Fruit fly (Drosophila melanogaster): ENCODE data around the gene Fad2.

The Fad2 gene

DNA sequence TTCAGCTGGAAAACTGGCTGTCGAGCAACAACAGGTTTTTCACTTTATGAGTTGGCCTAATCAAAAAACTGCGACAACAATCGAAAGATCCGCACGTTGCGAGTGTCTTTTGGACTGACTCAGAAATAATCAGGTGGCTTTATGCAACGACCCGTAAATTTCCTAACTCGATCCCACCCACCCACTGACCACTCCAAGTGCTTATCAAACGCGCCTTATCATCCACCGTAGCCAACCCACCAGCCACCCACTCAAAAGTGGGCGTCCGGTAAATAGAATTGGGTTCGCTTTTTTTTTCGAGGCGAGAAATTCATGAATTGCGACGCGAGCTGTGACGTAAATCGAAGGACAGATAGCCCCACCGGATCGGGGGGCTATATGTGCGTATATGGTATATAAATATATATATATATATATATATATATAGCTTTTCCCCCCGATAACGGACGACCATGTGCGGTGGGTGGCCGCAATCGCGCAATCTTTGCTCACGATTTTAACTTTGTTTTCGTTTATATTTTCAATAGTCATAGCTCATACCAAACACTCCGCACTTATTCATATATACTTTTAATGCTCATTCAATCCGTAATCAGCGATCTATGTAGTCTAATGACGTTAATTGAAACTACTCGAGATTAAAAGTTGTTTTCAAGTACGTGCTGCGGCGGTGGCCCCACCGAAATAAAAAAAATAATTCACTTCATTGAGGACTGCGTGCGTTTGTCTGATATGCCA is 18.4 kb upstream of the Fad2 start:
- TF ChIP-seq Hey (tag; optimal IDR thresholded peaks at IDR 0.05) (peak; percentile 10), cwo (GFP tag; optimal IDR thresholded peaks at IDR 0.05) (peak; percentile 80), sug (tag; optimal IDR thresholded peaks at IDR 0.05) (peak; percentile 96), CG12071 (GFP tag; optimal IDR thresholded peaks at IDR 0.05) (no peak), GATAe (GFP tag; conservative IDR thresholded peaks at IDR 0.05) (peak; percentile 26; the same call in 1 of the 2 replicates), CG7372 (GFP tag; IDR thresholded peaks at IDR 0.05) (no peak), exex (tag; optimal IDR thresholded peaks at IDR 0.05) (peak; percentile 97), klu (GFP tag; IDR thresholded peaks at IDR 0.05) (peak; percentile 54; the same call in 1 of the 2 replicates), CG17359 (tag; optimal IDR thresholded peaks at IDR 0.05) (peak; percentile 0), CG34376 (GFP tag; optimal IDR thresholded peaks at IDR 0.05) (peak; percentile 42), mirr (GFP tag; optimal IDR thresholded peaks at IDR 0.05) (peak; percentile 43), CG10543 (GFP tag; optimal IDR thresholded peaks at IDR 0.05) (peak; percentile 24), CG9817 (tag; optimal IDR thresholded peaks at IDR 0.05) (no peak), Vsx1 (GFP tag; optimal IDR thresholded peaks at IDR 0.05) (peak; percentile 22), vnd (GFP tag; IDR thresholded peaks at IDR 0.05; ENCODE audit: partially characterized antibody) (peak; percentile 58; the same call in 1 of the 3 replicates), chinmo (GFP tag; IDR thresholded peaks at IDR 0.05; ENCODE audit: partially characterized antibody) (0 out of 4 replicates have a peak, but pooled peaks have one; percentile 35), BtbVII (GFP tag; optimal IDR thresholded peaks at IDR 0.05) (peak; percentile 58), unc-4 (GFP tag; IDR thresholded peaks at IDR 0.05; ENCODE audit: partially characterized antibody) (no peak), grn (GFP tag; optimal IDR thresholded peaks at IDR 0.05) (peak; percentile 38), CG18599 (GFP tag; optimal IDR thresholded peaks at IDR 0.05) (peak; percentile 22), Pdp1 (GFP tag; optimal IDR thresholded peaks at IDR 0.05) (peak in 1 of 2 experiments; percentile 89)

DNA sequence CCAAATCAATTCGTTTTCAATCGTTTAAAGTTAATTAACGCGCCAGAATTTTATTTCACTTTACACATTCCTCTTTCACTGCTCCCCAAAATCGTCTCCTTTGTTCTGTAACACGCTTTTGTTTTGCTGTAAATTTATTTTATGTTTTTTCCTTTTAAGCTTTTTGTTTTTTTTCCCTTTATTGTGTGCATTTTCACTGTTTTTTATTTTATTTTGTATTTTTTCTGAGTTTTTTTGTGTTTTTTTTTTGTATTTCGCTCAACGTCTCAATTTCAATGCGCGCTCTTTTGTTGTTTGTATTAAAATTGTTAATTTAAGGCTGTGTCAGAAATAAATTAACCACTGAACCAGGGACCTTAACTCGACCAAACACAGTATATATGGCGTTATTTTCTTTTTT is 16.9 kb upstream of the Fad2 start:
- TF ChIP-seq toy (GFP tag; IDR thresholded peaks at IDR 0.05), result no peak
- peak; percentile 34 for TF ChIP-seq nom (GFP tag; optimal IDR thresholded peaks at IDR 0.05)

DNA sequence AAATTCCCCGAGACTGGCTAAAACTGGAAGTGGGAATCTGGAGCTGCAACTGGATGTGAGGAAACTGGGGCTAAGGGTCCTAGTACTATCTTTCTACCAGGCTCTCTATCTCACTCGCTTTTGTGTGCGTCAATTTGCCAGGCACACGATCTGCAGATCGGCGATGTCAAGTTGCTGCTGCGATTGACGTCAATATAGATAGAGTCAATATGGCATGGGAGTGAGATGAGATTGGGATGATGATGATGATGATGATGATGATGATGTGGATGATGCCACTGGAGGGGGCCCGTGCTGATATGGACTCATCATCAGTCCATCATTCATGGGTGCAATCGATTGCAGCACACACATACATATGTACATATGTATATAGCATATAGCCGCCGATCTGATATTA is 15.5 kb upstream of the Fad2 start:
- TF ChIP-seq Jarid2 (GFP tag; optimal IDR thresholded peaks at IDR 0.05) (peak; percentile 16), CG8281 (tag; optimal IDR thresholded peaks at IDR 0.05) (peak; percentile 60), Ets65A (GFP tag) (peak; percentile 57), CG1792 (GFP tag; optimal IDR thresholded peaks at IDR 0.05) (no peak), CG1832 (GFP tag; optimal IDR thresholded peaks at IDR 0.05) (peak; percentile 2)

DNA sequence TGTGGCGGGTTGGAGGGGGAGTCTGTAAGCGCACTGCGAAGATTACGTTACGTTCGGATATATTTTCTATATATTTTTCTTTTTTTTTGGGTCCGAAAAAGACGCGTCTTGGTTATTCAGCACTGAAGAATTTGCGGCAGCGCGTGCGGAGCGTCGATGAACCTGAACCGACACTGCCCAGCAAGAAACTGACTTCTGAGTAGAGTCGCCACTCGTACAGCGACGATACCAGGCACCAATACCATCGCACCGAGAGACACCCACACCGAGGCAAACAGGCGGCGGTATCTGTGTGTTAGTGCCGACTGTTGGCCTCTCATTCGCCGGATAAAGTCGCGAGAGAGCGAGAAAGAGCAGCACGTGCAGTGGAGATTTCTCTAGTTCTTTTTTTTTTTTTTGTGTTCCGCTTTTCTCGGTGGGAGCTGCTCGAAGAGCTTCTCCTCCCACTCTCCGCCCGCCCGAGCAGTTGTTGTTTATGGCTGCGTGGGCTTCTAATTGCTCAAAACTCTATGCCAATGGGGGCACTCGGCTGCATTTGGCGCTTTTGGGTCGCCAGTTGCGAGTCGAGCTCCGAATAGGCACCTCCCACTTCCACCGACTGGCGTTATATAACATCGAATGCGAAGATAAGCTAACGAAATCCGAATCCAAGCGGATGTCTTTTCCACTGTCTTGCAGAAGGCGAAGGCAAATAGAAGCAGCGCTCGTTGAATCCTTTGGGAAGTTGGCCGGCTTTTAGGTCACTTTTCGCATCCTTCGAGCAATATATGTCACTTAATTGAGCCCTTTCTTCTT is 14.1 kb upstream of the Fad2 start, which contains the start of gene klu:
klu (minus strand) TSS at position 189 of the 795 bp plus-strand sequence.
- TF ChIP-seq slbo (GFP tag; IDR thresholded peaks at IDR 0.05) (no peak), Adf1 (GFP tag; IDR thresholded peaks at IDR 0.05) (peak; percentile 86), jing (GFP tag; optimal IDR thresholded peaks at IDR 0.05) (peak; percentile 11), Hr39 (optimal IDR thresholded peaks at IDR 0.05) (no peak), CG13775 (GFP tag; optimal IDR thresholded peaks at IDR 0.05) (no peak), tin (GFP tag; optimal IDR thresholded peaks at IDR 0.05) (no peak), CG8478 (optimal IDR thresholded peaks at IDR 0.05) (peak; percentile 85), Tbp (GFP tag; optimal IDR thresholded peaks at IDR 0.05) (no peak), Vsx1 (GFP tag; optimal IDR thresholded peaks at IDR 0.05) (no peak), Pdp1 (GFP tag; optimal IDR thresholded peaks at IDR 0.05) (peak in 1 of 2 experiments; percentile 94), dmrt99B (tag; optimal IDR thresholded peaks at IDR 0.05) (no peak), twi (tag; optimal IDR thresholded peaks at IDR 0.05) (no peak), br (optimal IDR thresholded peaks at IDR 0.05) (no peak), CG7372 (GFP tag; IDR thresholded peaks at IDR 0.05) (no peak), Sox102F (GFP tag; optimal IDR thresholded peaks at IDR 0.05) (no peak), Sry-β (GFP tag; optimal IDR thresholded peaks at IDR 0.05) (no peak), cwo (GFP tag; optimal IDR thresholded peaks at IDR 0.05) (peak; percentile 85), CG9215 (GFP tag; IDR thresholded peaks at IDR 0.05) (no peak), Stat92E (GFP tag; optimal IDR thresholded peaks at IDR 0.05) (no peak)
